Fruit fly (Drosophila melanogaster) whole organism: ENCODE results near the gene Kots.

Source experiments
- CG8478 ChIP-seq: fragments of >200 bp; optimal IDR thresholded peaks from 2 replicates; lab custom pipeline; 2018; ENCODE audit warnings: inconsistent platforms
- Dll ChIP-seq: fragments of >200 bp; optimal IDR thresholded peaks from 2 replicates; lab custom pipeline; 2017
- EcR ChIP-seq, 2 experiments: fragments of >200 bp; optimal IDR thresholded peaks; 2 replicates each; lab custom pipeline; 2017; ENCODE audit warnings: missing biosample characterization in 2 of 2, missing genetic modification characterization in 2 of 2, missing genetic modification reagents in 2 of 2
- pan ChIP-seq: fragments of >200 bp; optimal IDR thresholded peaks from 2 replicates; lab custom pipeline; 2017
- psq ChIP-seq: fragments of >200 bp; optimal IDR thresholded peaks from 2 replicates; lab custom pipeline; 2017
- usp ChIP-seq: fragments of >200 bp; optimal IDR thresholded peaks from 2 replicates; lab custom pipeline; 2017; ENCODE audit warnings: missing biosample characterization, missing genetic modification characterization, mixed read lengths

Gene Kots

dm6 chr3R:13964074-13964473 is at the start of gene Kots:
TSS of gene Kots (minus strand) at chr3R:13964174.
- TF ChIP-seq CG8478 (lab: Kevin White, UChicago), result no peak
- TF ChIP-seq Dll (lab: Kevin White, UChicago), result no peak
- no peak for TF ChIP-seq pan
- no peak for TF ChIP-seq EcR (GFP tag; optimal IDR thresholded peaks at IDR 0.05; lab: Kevin White, UChicago)
- no peak for TF ChIP-seq usp
- TF ChIP-seq psq, result no peak

DNA sequence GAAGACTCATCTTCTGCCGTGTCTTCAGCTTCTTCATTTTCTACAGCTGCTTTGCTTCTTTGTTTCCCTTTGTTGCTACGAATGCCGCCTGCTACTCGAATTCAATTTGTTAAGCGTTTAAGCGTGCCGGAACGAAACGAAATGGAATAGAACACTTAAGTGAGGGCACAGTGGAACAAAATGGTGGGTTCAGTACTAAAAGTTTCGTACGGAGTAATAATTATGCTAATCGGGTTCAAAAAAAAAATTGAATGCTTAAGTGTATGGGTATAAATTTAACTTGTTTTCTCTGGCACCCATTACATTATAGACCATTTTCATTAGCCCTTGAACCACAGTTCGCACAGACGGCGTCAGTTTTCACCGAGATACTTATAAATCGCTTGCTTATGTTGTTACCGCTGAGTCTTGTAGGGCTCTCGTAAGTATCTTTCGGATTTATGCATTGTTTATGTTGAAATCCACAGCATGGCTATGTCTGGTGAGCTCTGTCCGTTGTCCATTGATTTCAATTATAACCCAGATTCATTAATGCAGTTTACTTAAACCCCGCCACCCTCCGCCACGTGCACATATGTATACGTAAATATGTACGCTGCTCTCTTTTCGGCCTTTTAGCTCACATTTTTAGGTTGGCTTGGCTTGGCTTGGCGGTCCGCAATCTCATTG is 48.6 kb upstream of the Kots start:
- TF ChIP-seq psq, result no peak
- TF ChIP-seq Dll (lab: Kevin White, UChicago), result no peak
- no peak for TF ChIP-seq EcR (GFP tag; optimal IDR thresholded peaks at IDR 0.05; lab: Kevin White, UChicago)
- TF ChIP-seq CG8478 (lab: Kevin White, UChicago), result no peak
- TF ChIP-seq usp, result no peak

DNA sequence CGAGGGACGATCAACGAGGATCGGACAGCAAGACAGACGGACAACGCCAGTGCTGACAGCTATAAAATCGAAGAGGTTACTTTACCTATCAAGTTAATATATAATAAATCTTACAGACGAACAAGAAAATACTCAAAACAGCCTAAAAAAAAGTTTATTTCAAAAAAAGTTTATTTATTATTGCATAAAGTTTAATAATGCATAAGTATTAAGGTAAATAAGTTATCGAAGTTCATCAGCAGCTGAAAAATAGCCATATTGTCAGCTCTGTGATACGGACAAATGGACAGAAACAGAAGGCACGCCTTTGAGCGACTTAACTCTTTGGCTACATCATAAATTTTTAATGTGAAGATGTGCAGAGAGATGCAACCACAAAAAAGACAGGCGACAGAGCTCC is 47.7 kb upstream of the Kots start:
- TF ChIP-seq CG8478 (lab: Kevin White, UChicago) (no peak), usp (no peak), Dll (lab: Kevin White, UChicago) (no peak), EcR (GFP tag; optimal IDR thresholded peaks at IDR 0.05; lab: Kevin White, UChicago) (no peak), pan (no peak), psq (no peak)

dm6 chr3R:14011175-14011574 is 47.2 kb upstream of the Kots start:
- TF ChIP-seq CG8478 (lab: Kevin White, UChicago), result no peak
- no peak for TF ChIP-seq Dll (lab: Kevin White, UChicago)
- TF ChIP-seq usp, result no peak
- TF ChIP-seq pan, result no peak
- no peak for TF ChIP-seq EcR (GFP tag; optimal IDR thresholded peaks at IDR 0.05; lab: Kevin White, UChicago)
- no peak for TF ChIP-seq psq

DNA sequence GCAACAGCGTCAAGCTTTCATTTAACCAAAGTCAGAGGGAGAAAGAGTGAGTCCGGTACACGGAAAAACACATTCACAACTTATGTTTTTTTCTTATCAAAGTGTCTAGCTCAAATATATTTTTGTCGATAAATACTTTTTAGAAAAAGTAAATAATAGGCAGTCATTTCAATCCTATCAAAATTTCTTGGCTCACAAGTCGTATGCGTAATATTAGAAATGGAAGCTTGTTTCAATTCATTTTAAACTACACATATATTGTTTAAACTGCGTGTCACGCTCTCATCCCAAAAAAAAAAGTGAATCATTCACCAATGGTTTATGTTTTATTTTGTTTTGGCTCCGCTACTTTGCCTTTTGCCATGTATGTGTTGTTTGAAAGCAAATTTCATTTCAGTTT is 45.7 kb upstream of the Kots start:
- TF ChIP-seq EcR (GFP tag; optimal IDR thresholded peaks at IDR 0.05; lab: Kevin White, UChicago), result no peak
- TF ChIP-seq psq, result no peak
- TF ChIP-seq CG8478 (lab: Kevin White, UChicago), result no peak
- no peak for TF ChIP-seq pan
- TF ChIP-seq usp, result no peak
- no peak for TF ChIP-seq Dll (lab: Kevin White, UChicago)

- TF ChIP-seq pan, result no peak
- no peak for TF ChIP-seq usp
- TF ChIP-seq Dll (lab: Kevin White, UChicago), result no peak
- no peak for TF ChIP-seq psq
- TF ChIP-seq CG8478 (lab: Kevin White, UChicago), result no peak
- TF ChIP-seq EcR (GFP tag; optimal IDR thresholded peaks at IDR 0.05; lab: Kevin White, UChicago), result no peak
Measured at dm6 chr3R:14008854-14009253, 44.9 kb upstream of the Kots start.

dm6 chr3R:14007550-14007949 is 43.6 kb upstream of the Kots start:
- TF ChIP-seq EcR (GFP tag; optimal IDR thresholded peaks at IDR 0.05; lab: Kevin White, UChicago) (no peak), pan (no peak), psq (no peak), CG8478 (lab: Kevin White, UChicago) (no peak), usp (no peak), Dll (lab: Kevin White, UChicago) (no peak)

DNA sequence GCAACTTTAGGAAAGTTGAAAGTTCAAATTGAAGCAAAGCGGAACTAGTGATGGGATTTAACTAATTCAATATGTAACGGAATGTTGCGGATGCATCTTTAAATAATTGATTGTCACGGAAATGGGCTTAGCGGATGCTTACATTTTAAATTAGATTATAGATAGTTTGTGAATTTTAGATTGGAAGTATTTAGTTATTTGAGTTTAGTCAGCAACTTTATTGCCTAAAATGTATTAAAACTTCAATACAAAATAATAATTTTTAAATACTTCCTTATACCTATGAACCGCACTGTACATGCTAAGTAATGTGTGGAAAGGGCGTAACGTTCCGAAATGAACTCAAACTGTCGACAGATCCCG is 42.9 kb upstream of the Kots start:
- TF ChIP-seq usp (no peak), psq (no peak)

DNA sequence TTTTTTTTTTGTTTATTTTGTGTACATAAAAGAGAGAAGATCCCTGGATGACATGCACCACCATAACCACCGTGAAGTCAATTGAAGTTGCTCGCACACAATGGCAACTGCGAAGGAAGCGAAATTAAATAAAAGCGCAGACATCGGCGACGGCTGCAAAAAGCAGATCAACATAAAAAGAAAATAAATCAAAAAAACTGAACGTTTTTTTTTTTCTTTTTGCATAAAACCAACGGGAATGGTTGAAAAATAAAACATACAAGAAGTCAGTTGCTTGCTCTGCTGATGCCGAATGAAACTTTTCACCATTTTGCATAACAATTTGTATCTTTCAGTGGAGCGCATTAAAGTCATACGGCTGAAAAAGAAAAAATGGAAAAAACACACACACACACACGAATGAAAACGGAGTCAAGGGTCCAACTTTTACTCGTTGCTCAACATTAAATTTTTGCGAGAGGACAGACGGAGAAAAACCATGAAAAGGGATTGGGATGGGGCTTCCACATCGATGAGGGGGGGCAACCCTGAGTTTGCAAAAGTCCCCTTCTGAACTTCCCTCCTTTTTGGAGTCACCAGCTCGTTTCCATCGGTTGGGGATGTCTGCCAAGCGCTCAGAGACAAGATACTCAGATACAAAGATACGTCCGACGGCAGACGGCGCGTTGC is 42.4 kb upstream of the Kots start:
- TF ChIP-seq EcR (GFP tag; optimal IDR thresholded peaks at IDR 0.05; lab: Kevin White, UChicago) (peak in 1 of 2 experiments; percentile 2), usp (no peak), pan (no peak), CG8478 (lab: Kevin White, UChicago) (no peak), psq (no peak), Dll (lab: Kevin White, UChicago) (no peak)

DNA sequence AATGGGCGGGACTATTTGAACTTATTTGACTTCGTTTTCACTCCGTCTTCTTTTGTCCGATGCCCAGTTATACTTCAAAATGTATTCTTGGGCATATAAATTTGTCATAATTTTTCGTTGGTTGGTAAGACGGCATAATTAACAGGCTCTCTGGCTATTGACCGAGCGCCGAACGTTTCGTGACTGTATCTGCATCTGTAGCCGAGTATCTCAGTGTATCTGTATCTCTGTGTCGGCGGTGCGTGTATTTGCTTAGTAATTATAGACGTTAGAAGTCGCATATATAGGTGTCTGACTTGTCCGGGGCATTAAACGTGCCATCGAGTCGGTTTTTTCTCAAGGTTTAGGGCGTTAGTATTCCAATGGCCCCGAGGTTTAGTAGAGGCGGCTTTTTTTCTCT is 41.2 kb upstream of the Kots start:
- no peak for TF ChIP-seq pan

dm6 chr3R:14003845-14004244 is 39.9 kb upstream of the Kots start:
- no peak for TF ChIP-seq CG8478 (lab: Kevin White, UChicago)
- no peak for TF ChIP-seq usp

DNA sequence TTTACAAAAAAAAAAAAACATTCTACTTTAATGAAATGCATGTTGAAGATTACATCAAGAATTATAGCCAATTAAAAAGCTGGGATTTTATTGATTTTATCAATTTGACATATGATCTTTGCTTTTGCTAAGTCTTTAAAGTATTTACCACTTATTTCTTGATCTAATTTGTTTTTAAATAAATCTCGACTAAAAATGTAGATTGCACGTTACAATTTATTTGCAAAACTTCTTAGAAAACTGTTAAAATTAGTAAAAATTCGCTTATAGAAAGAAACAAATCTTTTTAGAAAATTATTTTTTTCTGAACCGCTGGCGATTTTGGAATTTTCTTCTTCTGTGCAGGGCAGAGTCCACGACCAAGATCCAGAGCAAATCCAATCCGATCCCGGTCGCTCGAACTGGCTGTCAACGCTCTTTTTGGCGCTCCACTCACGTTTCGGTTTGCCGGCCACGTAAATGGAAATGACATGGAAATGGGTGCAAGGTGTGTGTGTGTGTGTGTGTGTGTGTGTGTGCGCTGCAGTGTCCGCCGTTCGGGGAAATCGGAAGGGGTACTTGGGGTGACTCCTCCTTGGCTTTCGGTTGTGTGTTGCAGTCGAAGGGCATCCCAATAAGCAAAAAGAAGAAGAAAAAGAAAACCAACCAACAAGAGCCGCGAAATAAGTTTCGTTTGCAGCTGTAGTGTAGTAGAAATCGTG is 38.3 kb upstream of the Kots start:
- TF ChIP-seq EcR (GFP tag; optimal IDR thresholded peaks at IDR 0.05; lab: Kevin White, UChicago), result no peak
- no peak for TF ChIP-seq CG8478 (lab: Kevin White, UChicago)
- TF ChIP-seq usp, result no peak
- TF ChIP-seq psq, result no peak
- no peak for TF ChIP-seq pan
- TF ChIP-seq Dll (lab: Kevin White, UChicago), result no peak

DNA sequence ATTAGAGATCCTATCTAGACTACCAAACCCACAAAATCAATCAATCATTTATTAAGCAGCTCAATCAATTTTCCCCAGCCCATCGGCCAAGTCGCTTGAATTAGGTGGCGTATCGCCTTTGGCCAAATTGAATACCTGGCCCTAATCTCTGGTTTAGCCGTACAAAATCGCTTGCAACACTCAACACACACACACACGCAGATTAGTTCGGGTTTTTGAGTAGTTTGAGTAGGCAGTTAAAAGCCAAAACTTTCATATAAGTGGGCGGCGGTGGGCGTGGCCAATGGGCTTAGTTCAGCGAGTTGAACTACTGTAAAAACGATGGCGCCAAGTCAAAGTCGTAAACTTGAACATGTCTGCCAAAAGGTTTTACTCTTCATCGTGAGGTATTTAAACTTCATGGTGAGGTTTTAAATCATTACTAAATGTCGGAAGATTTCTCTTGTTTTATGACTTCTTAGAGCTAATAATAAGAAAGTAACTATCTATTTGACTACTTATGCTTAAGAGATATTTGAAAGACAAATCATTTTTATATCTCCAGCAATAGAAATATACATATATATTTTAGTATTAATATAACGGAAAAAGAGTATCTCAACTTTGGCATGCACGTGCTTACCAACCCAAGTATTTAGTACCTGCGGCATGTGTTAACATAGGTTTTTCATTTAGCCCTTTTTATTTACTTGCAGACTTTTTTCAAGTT is 37.4 kb upstream of the Kots start:
- no peak for TF ChIP-seq usp
- TF ChIP-seq psq, result no peak
- TF ChIP-seq pan, result no peak
- TF ChIP-seq Dll (lab: Kevin White, UChicago), result no peak
- TF ChIP-seq EcR (GFP tag; optimal IDR thresholded peaks at IDR 0.05; lab: Kevin White, UChicago), result no peak
- TF ChIP-seq CG8478 (lab: Kevin White, UChicago), result no peak
